Fruit fly (Drosophila melanogaster): ENCODE data around the gene Ptpmeg.

Gene Ptpmeg

DNA sequence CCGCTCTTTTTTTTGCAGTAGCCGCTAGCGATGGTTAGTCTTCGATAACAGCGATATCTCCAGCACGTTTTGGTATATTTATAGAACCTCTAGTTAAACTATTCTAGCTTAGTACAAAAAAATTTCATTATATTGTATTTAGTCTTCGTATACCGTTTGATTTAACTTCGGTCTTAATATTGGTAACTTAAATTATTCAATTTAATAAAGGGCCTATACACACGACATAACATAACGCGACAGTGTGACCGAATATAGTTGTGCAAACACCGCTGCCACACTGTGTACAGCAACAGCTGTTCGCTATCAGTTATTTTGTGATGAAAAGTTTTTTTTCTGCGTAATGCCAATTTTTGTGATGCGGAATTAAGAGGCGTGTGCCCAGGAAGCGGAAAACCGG, 33.3 kb downstream of the Ptpmeg start, which contains the start of the genes Cdc5 and CG1233:
TSS of gene Cdc5 (minus strand) at position 183 of the 400 bp plus-strand sequence.
TSS of gene CG1233 (plus strand) at position 272 of the 400 bp plus-strand sequence.
- TF ChIP-seq CG6765 (GFP tag; optimal IDR thresholded peaks at IDR 0.05) (no peak), CG4328 (GFP tag; optimal IDR thresholded peaks at IDR 0.05) (no peak), chm (GFP tag; IDR thresholded peaks at IDR 0.05) (no peak), CG17912 (GFP tag; optimal IDR thresholded peaks at IDR 0.05) (no peak), lov (optimal IDR thresholded peaks at IDR 0.05) (no peak), lov (GFP tag; IDR thresholded peaks at IDR 0.05) (no peak), Fer3 (tag; optimal IDR thresholded peaks at IDR 0.05) (no peak), CG32767 (GFP tag; IDR thresholded peaks at IDR 0.05) (no peak), Oli (tag; optimal IDR thresholded peaks at IDR 0.05) (no peak), CG6272 (GFP tag; IDR thresholded peaks at IDR 0.05) (no peak), YL-1 (GFP tag; optimal IDR thresholded peaks at IDR 0.05) (peak; percentile 93), CG10431 (GFP tag; optimal IDR thresholded peaks at IDR 0.05) (peak; percentile 26), dpn (GFP tag; optimal IDR thresholded peaks at IDR 0.05) (peak in 1 of 2 experiments; percentile 26), en (GFP tag; optimal IDR thresholded peaks at IDR 0.05) (no peak), zfh2 (GFP tag; optimal IDR thresholded peaks at IDR 0.05) (peak; percentile 22), CG1792 (GFP tag; optimal IDR thresholded peaks at IDR 0.05) (peak; percentile 81), Sry-δ (GFP tag; optimal IDR thresholded peaks at IDR 0.05) (peak; percentile 81), h (optimal IDR thresholded peaks at IDR 0.05) (no peak), CG31224 (GFP tag; IDR thresholded peaks at IDR 0.05) (no peak), HLH3B (GFP tag; IDR thresholded peaks at IDR 0.05) (no peak), dmrt11E (tag; optimal IDR thresholded peaks at IDR 0.05) (peak; percentile 58), MESR4 (GFP tag; optimal IDR thresholded peaks at IDR 0.05) (peak; percentile 59), CG18011 (GFP tag; optimal IDR thresholded peaks at IDR 0.05) (peak; percentile 58), HmgZ (tag; optimal IDR thresholded peaks at IDR 0.05) (peak; percentile 54), MBD-R2 (GFP tag; IDR thresholded peaks at IDR 0.05) (peak; percentile 96), sna (GFP tag; IDR thresholded peaks at IDR 0.05; ENCODE audit: partially characterized antibody) (peak; percentile 69), fd102C (GFP tag; optimal IDR thresholded peaks at IDR 0.05) (peak; percentile 41), her (GFP tag; optimal IDR thresholded peaks at IDR 0.05) (no peak), Max (GFP tag; optimal IDR thresholded peaks at IDR 0.05) (peak; percentile 37), CG6654 (GFP tag; optimal IDR thresholded peaks at IDR 0.05) (no peak), dysf (GFP tag; IDR thresholded peaks at IDR 0.05) (0 out of 3 replicates have a peak, but pooled peaks have one; percentile 44), sqz (GFP tag; optimal IDR thresholded peaks at IDR 0.05) (peak; percentile 93), CG7786 (GFP tag; optimal IDR thresholded peaks at IDR 0.05) (peak; percentile 4), CG34422 (GFP tag; IDR thresholded peaks at IDR 0.05) (peak; percentile 60; the same call in 2 of the 3 replicates), kay (GFP tag; optimal IDR thresholded peaks at IDR 0.05) (no peak), phol (tag; optimal IDR thresholded peaks at IDR 0.05) (peak; percentile 80), chinmo (GFP tag; IDR thresholded peaks at IDR 0.05; ENCODE audit: partially characterized antibody) (no peak), CG11093 (GFP tag; IDR thresholded peaks at IDR 0.05) (no peak), Sox102F (GFP tag; optimal IDR thresholded peaks at IDR 0.05) (no peak), CG18764 (GFP tag; optimal IDR thresholded peaks at IDR 0.05) (peak; percentile 100), CG34376 (GFP tag; optimal IDR thresholded peaks at IDR 0.05) (peak; percentile 8), CG2712 (tag; optimal IDR thresholded peaks at IDR 0.05) (no peak), CG7271 (tag; optimal IDR thresholded peaks at IDR 0.05) (no peak), Nf-YB (GFP tag; optimal IDR thresholded peaks at IDR 0.05) (peak; percentile 24), pzg (GFP tag; optimal IDR thresholded peaks at IDR 0.05) (peak; percentile 85), CG10979 (tag; optimal IDR thresholded peaks at IDR 0.05) (peak; percentile 69), pb (GFP tag; optimal IDR thresholded peaks at IDR 0.05) (no peak), CG9215 (GFP tag; IDR thresholded peaks at IDR 0.05) (0 out of 2 replicates have a peak, but pooled peaks have one; percentile 5), CG8924 (tag; optimal IDR thresholded peaks at IDR 0.05) (peak; percentile 44), CG4707 (GFP tag; optimal IDR thresholded peaks at IDR 0.05) (no peak), ATbp (GFP tag; optimal IDR thresholded peaks at IDR 0.05) (no peak)

All from whole organism, embryonic.